Worm (Caenorhabditis elegans) whole organism, early embryonic: Measurements from ENCODE around the gene cisd-3.1.

ENCODE experiments used
- B0310.2 ChIP-seq: sonication (generic microtip); optimal IDR thresholded peaks from 2 replicates; lab custom pipeline; 2016; ENCODE audit warnings: mild to moderate bottlenecking, missing genetic modification characterization, missing compliant biosample characterization
- ama-1 ChIP-seq: fragments of 150-350 bp; optimal IDR thresholded peaks from 2 replicates; lab custom pipeline; 2014
- hmbx-1 ChIP-seq: sonication (generic microtip); optimal IDR thresholded peaks from 2 replicates; lab custom pipeline; 2016; ENCODE audit warnings: mild to moderate bottlenecking, missing genetic modification characterization, missing compliant biosample characterization
- hmg-4 ChIP-seq: fragments of 200-800 bp; sonication (Bioruptor generic); optimal IDR thresholded peaks from 2 replicates; lab custom pipeline; 2018; ENCODE audit warnings: mild to moderate bottlenecking, missing genetic modification characterization, missing compliant biosample characterization
- pes-1 ChIP-seq: fragments of 200-800 bp; sonication (Bioruptor generic); IDR thresholded peaks from 2 replicates; pipeline ENCODE4 v1.3.6; 2022; ENCODE audit warnings: missing genetic modification reagents, missing genetic modification characterization, missing compliant biosample characterization
- tbx-11 ChIP-seq: fragments of 200-800 bp; sonication (Bioruptor generic); IDR thresholded peaks from 2 replicates; pipeline ENCODE4 v1.3.6; 2022; ENCODE audit warnings: missing genetic modification characterization, missing compliant biosample characterization

ce11 chrIII:4496085-4496484 is 46.6 kb upstream of the cisd-3.1 start:
- TF ChIP-seq hmg-4 (GFP tag; lab: Kevin White, UChicago) (no peak), B0310.2 (no peak), pes-1 (GFP tag; lab: Robert Waterston, UW) (no peak), tbx-11 (GFP tag; lab: Robert Waterston, UW) (no peak), ama-1 (lab: Kevin White, UChicago) (no peak), hmbx-1 (tag; lab: Kevin White, UChicago) (no peak)
